Fruit fly (Drosophila melanogaster): ENCODE results near the gene MED30.

The MED30 gene

DNA sequence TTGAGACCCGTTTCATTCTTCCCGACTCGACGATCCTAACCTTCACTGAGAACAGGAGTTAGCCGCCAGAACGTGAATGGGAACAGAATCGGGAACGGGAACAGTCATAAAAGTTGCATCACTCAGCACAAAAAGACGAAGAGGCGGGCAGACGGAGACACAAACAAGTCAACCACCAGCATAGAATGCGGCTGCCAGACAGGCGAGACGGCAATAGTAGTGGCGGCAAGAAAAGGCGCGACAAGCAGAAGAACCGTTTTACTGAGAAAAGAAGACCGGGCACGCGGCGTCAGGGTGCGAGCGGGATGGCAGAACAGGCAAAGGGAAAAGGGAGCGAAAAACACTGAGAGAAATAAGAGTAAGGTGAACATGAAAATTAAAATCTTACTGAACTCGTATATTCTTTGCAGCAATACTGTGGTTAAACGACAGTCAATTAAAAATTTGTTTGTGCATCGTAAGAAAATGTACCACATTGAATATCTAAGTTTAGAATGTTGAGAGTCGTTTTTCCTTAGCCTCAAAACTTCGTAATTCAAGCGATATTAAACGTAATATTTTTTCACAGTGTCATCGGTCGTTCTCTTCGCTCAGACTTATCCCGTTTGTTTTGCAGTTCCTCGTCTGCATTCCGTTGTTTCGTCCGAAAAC, 13.4 kb downstream of the MED30 start (continued):
- TF ChIP-seq bab2 (GFP tag; optimal IDR thresholded peaks at IDR 0.05) (peak; percentile 86), Mes4 (GFP tag; optimal IDR thresholded peaks at IDR 0.05) (peak; percentile 86), CG30020 (tag; optimal IDR thresholded peaks at IDR 0.05) (peak; percentile 47), Taf1 (GFP tag; IDR thresholded peaks at IDR 0.05) (no peak), Gsc (GFP tag; IDR thresholded peaks at IDR 0.05) (no peak; the same call in 1 of the 2 replicates), CG8478 (optimal IDR thresholded peaks at IDR 0.05) (no peak), Oaz (GFP tag; IDR thresholded peaks at IDR 0.05) (no peak), CG3163 (GFP tag; optimal IDR thresholded peaks at IDR 0.05) (peak; percentile 64), CG4707 (GFP tag; optimal IDR thresholded peaks at IDR 0.05) (peak; percentile 33), zfh2 (GFP tag; optimal IDR thresholded peaks at IDR 0.05) (peak; percentile 54), Hr51 (GFP tag; optimal IDR thresholded peaks at IDR 0.05) (peak; percentile 73 to 81), nerfin-2 (GFP tag; IDR thresholded peaks at IDR 0.05; ENCODE audit: partially characterized antibody) (no peak), CG8924 (tag; optimal IDR thresholded peaks at IDR 0.05) (peak; percentile 88), B-H2 (GFP tag; optimal IDR thresholded peaks at IDR 0.05) (no peak), trem (tag; optimal IDR thresholded peaks at IDR 0.05) (peak; percentile 90), lilli (GFP tag; optimal IDR thresholded peaks at IDR 0.05) (peak; percentile 80), ab (GFP tag; optimal IDR thresholded peaks at IDR 0.05) (peak; percentile 86), ewg (GFP tag; optimal IDR thresholded peaks at IDR 0.05) (peak; percentile 72), tx (GFP tag; optimal IDR thresholded peaks at IDR 0.05) (peak; percentile 67), aop (GFP tag; IDR thresholded peaks at IDR 0.05) (no peak), hkb (optimal IDR thresholded peaks at IDR 0.05) (no peak), hkb (GFP tag; IDR thresholded peaks at IDR 0.05) (peak; percentile 86), pb (GFP tag; optimal IDR thresholded peaks at IDR 0.05) (peak; percentile 76), CG14014 (GFP tag; IDR thresholded peaks at IDR 0.05) (peak; percentile 48), Dll (GFP tag; IDR thresholded peaks at IDR 0.05; ENCODE audit: partially characterized antibody) (no peak), CG1529 (GFP tag; optimal IDR thresholded peaks at IDR 0.05) (peak; percentile 78), CG10959 (GFP tag; IDR thresholded peaks at IDR 0.05) (peak; percentile 80), D19A (tag; optimal IDR thresholded peaks at IDR 0.05) (peak; percentile 84), CG7271 (tag; optimal IDR thresholded peaks at IDR 0.05) (peak; percentile 60), eyg (GFP tag; optimal IDR thresholded peaks at IDR 0.05) (peak; percentile 68), jigr1 (GFP tag; IDR thresholded peaks at IDR 0.05) (no peak), Dip2 (GFP tag; IDR thresholded peaks at IDR 0.05) (no peak), Fer2 (tag; optimal IDR thresholded peaks at IDR 0.05) (no peak), CG13123 (GFP tag; optimal IDR thresholded peaks at IDR 0.05) (peak; percentile 65), Trl (optimal IDR thresholded peaks at IDR 0.05) (no peak), Trl (GFP tag; optimal IDR thresholded peaks at IDR 0.05) (peak; percentile 90), croc (GFP tag; conservative IDR thresholded peaks at IDR 0.05) (peak; percentile 76), maf-S (GFP tag; optimal IDR thresholded peaks at IDR 0.05) (peak; percentile 76), amos (GFP tag; IDR thresholded peaks at IDR 0.05; ENCODE audit: partially characterized antibody) (no peak), fd3F (GFP tag; optimal IDR thresholded peaks at IDR 0.05) (peak; percentile 31), E2f1 (GFP tag; IDR thresholded peaks at IDR 0.05) (peak; percentile 78), Ets65A (GFP tag) (peak; percentile 93), gcm (GFP tag; optimal IDR thresholded peaks at IDR 0.05) (peak; percentile 86), bsh (GFP tag; optimal IDR thresholded peaks at IDR 0.05) (peak; percentile 85 to 93), CG1647 (GFP tag; optimal IDR thresholded peaks at IDR 0.05) (peak; percentile 76), CG1602 (GFP tag; optimal IDR thresholded peaks at IDR 0.05) (peak; percentile 77), NK7.1 (GFP tag; optimal IDR thresholded peaks at IDR 0.05) (peak; percentile 69), CG7745 (tag; optimal IDR thresholded peaks at IDR 0.05) (peak; percentile 54), CG12155 (GFP tag; optimal IDR thresholded peaks at IDR 0.05) (peak; percentile 83), lov (optimal IDR thresholded peaks at IDR 0.05) (no peak), lov (GFP tag; IDR thresholded peaks at IDR 0.05) (no peak; the same call in 2 of the 3 replicates), CG10431 (GFP tag; optimal IDR thresholded peaks at IDR 0.05) (peak; percentile 73)

All from whole organism, embryonic.